Fruit fly (Drosophila melanogaster): ENCODE results near the gene Nazo.

DNA sequence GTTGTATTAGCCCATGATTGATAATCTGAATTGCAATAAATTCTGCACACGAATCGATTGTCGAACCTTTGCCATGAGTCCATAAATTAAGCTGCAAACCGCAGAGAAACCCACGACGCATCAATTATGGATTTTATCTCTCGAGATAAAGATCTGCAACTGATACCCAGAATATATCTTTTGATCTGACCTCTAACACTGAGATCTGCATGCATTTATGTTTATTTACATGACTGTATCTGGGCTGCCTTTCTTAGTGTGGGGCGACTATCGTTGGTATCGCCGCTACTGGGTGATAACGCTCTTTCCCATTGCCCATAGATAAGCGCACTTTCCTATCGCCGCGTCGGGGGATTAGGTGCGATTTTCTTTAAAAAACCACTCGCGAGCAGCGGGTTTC, 29.5 kb downstream of the Nazo start, which contains the start of gene Ctr1B:
- TF ChIP-seq dac (GFP tag; optimal IDR thresholded peaks at IDR 0.05) (no peak), CG8632 (GFP tag; optimal IDR thresholded peaks at IDR 0.05) (no peak), CG4318 (GFP tag; optimal IDR thresholded peaks at IDR 0.05) (no peak), Hr39 (GFP tag; optimal IDR thresholded peaks at IDR 0.05) (no peak), Hr38 (GFP tag; optimal IDR thresholded peaks at IDR 0.05) (no peak), Hr4 (GFP tag; optimal IDR thresholded peaks at IDR 0.05) (no peak), CG6854 (GFP tag; optimal IDR thresholded peaks at IDR 0.05) (no peak), dsx (GFP tag; optimal IDR thresholded peaks at IDR 0.05; ENCODE audit: poor library complexity, severe bottlenecking) (no peak), Met (GFP tag; optimal IDR thresholded peaks at IDR 0.05) (no peak), esn (GFP tag; optimal IDR thresholded peaks at IDR 0.05) (no peak)
